Worm (Caenorhabditis elegans): ENCODE results near the gene agr-1.

- TF ChIP-seq unc-62 (GFP tag; optimal IDR thresholded peaks at IDR 0.05) (no peak), mls-2 (tag; optimal IDR thresholded peaks at IDR 0.05) (no peak), mep-1 (tag; optimal IDR thresholded peaks at IDR 0.05) (no peak), elt-1 (tag; optimal IDR thresholded peaks at IDR 0.05; ENCODE audit: borderline replicate concordance, insufficient read depth) (no peak), sem-2 (GFP tag; optimal IDR thresholded peaks at IDR 0.05) (no peak), ceh-43 (GFP tag; optimal IDR thresholded peaks at IDR 0.05) (no peak), drap-1 (GFP tag; optimal IDR thresholded peaks at IDR 0.05) (no peak), elt-3 (tag; optimal IDR thresholded peaks at IDR 0.05) (no peak), nhr-76 (tag; optimal IDR thresholded peaks at IDR 0.05) (no peak), lin-13 (tag; optimal IDR thresholded peaks at IDR 0.05) (no peak), hlh-1 (tag; optimal IDR thresholded peaks at IDR 0.05) (no peak), nhr-237 (tag; optimal IDR thresholded peaks at IDR 0.05) (no peak), unc-39 (tag; optimal IDR thresholded peaks at IDR 0.05) (no peak)
Observed at ce11 chrII:6768014-6768413, 7.0 kb downstream of the agr-1 start, which contains the start of gene F41G3.18.
